Fruit fly (Drosophila melanogaster) S2 (cell line): ENCODE measurements around the gene CG5265.
A peak's percentile ranks its signal among the peaks of the same experiment; 100 is the strongest.

Source experiments
- CG8478 ChIP-seq: fragments of >200 bp; optimal IDR thresholded peaks from 2 replicates; lab custom pipeline; 2018
- CTCF ChIP-seq, 2 experiments: fragments of >200 bp; optimal IDR thresholded peaks; 2 replicates each; lab custom pipeline; 2018

- no peak for TF ChIP-seq CG8478 (lab: Kevin White, UChicago)
- TF ChIP-seq CTCF (optimal IDR thresholded peaks at IDR 0.05; lab: Kevin White, UChicago) = peak in 1 of 2 experiments; percentile 24
These were observed 12.7 kb downstream of the CG5265 start, which contains the start of gene CG5292 for dm6 chr3R:17151376-17152026.
